Fruit fly (Drosophila melanogaster) whole organism, embryonic: Measurements from ENCODE around the gene CG3841.

Source experiments
- CG10209 ChIP-seq: fragments of 200-800 bp; sonication (Bioruptor generic); optimal IDR thresholded peaks from 3 replicates; lab custom pipeline; 2017; ENCODE audit warnings: missing biosample characterization, mild to moderate bottlenecking, missing genetic modification characterization, missing genetic modification reagents
- CG11504 ChIP-seq: fragments of 200-800 bp; sonication (Bioruptor generic); optimal IDR thresholded peaks from 3 replicates; lab custom pipeline; 2019; ENCODE audit warnings: missing biosample characterization, mild to moderate bottlenecking, missing genetic modification characterization, moderate library complexity
- CG13287 ChIP-seq: fragments of 200-800 bp; sonication (Bioruptor generic); IDR thresholded peaks from 2 replicates; pipeline ENCODE4 v1.3.6; 2022; ENCODE audit warnings: missing biosample characterization, missing genetic modification characterization; ENCODE audit not compliant: partially characterized antibody
- CG14965 ChIP-seq: fragments of 200-800 bp; sonication (Bioruptor generic); optimal IDR thresholded peaks from 2 replicates; lab custom pipeline; 2016; ENCODE audit warnings: missing biosample characterization, missing genetic modification characterization, borderline replicate concordance
- CG15269 ChIP-seq: fragments of 200-800 bp; sonication (Bioruptor generic); optimal IDR thresholded peaks from 2 replicates; lab custom pipeline; 2018; ENCODE audit warnings: missing biosample characterization, mild to moderate bottlenecking, missing genetic modification characterization, moderate library complexity
- CG1603 ChIP-seq: fragments of 200-800 bp; sonication (Bioruptor generic); optimal IDR thresholded peaks from 2 replicates; lab custom pipeline; 2019; ENCODE audit warnings: missing biosample characterization, mild to moderate bottlenecking, missing genetic modification characterization, moderate library complexity
- CG17186 ChIP-seq: fragments of 200-800 bp; sonication (Bioruptor generic); optimal IDR thresholded peaks from 3 replicates; lab custom pipeline; 2017; ENCODE audit warnings: missing biosample characterization, missing genetic modification reagents, missing genetic modification characterization
- CG1832 ChIP-seq: fragments of 200-800 bp; sonication (Bioruptor generic); optimal IDR thresholded peaks from 2 replicates; lab custom pipeline; 2017; ENCODE audit warnings: missing biosample characterization, mild to moderate bottlenecking, missing genetic modification characterization, inconsistent platforms
- CG18599 ChIP-seq: fragments of 200-800 bp; sonication (Bioruptor generic); optimal IDR thresholded peaks from 3 replicates; lab custom pipeline; 2017; ENCODE audit warnings: missing biosample characterization, missing genetic modification characterization, mild to moderate bottlenecking, moderate library complexity, missing genetic modification reagents
- CG2678 ChIP-seq: fragments of 200-800 bp; sonication (Bioruptor generic); optimal IDR thresholded peaks from 3 replicates; lab custom pipeline; 2019; ENCODE audit warnings: missing biosample characterization, mild to moderate bottlenecking, missing genetic modification characterization, moderate library complexity
- CG4328 ChIP-seq: fragments of 200-800 bp; sonication (Bioruptor generic); optimal IDR thresholded peaks from 3 replicates; lab custom pipeline; 2017; ENCODE audit warnings: missing biosample characterization, missing genetic modification reagents, missing genetic modification characterization
- CG7745 ChIP-seq: fragments of 200-800 bp; sonication (Bioruptor generic); optimal IDR thresholded peaks from 2 replicates; lab custom pipeline; 2018; ENCODE audit warnings: missing biosample characterization, mild to moderate bottlenecking, missing genetic modification characterization, moderate library complexity
- CG8359 ChIP-seq: fragments of 200-800 bp; sonication (Bioruptor generic); optimal IDR thresholded peaks from 2 replicates; lab custom pipeline; 2017; ENCODE audit warnings: missing biosample characterization, mild to moderate bottlenecking, missing genetic modification characterization, borderline replicate concordance
- Dfd ChIP-seq, 2 experiments: fragments of >200 bp; optimal IDR thresholded peaks; 2 replicates each; lab custom pipeline; 2017; ENCODE audit warnings: missing biosample characterization in 2 of 2, missing genetic modification characterization in 2 of 2
- Dp ChIP-seq: fragments of 200-800 bp; sonication (Bioruptor generic); optimal IDR thresholded peaks from 2 replicates; lab custom pipeline; 2018; ENCODE audit warnings: missing biosample characterization, mild to moderate bottlenecking, missing genetic modification characterization, moderate library complexity
- Fer1 ChIP-seq: fragments of 200-800 bp; sonication (Bioruptor generic); optimal IDR thresholded peaks from 2 replicates; lab custom pipeline; 2017; ENCODE audit warnings: missing biosample characterization, mild to moderate bottlenecking, missing genetic modification characterization
- Hmr ChIP-seq: fragments of 200-800 bp; sonication (Bioruptor generic); optimal IDR thresholded peaks from 3 replicates; lab custom pipeline; 2017; ENCODE audit warnings: mild to moderate bottlenecking, missing biosample characterization, missing genetic modification reagents, missing genetic modification characterization
- Hmx ChIP-seq: fragments of 200-800 bp; sonication (Bioruptor generic); optimal IDR thresholded peaks from 2 replicates; lab custom pipeline; 2016; ENCODE audit warnings: missing biosample characterization, missing genetic modification characterization
- Hr51 ChIP-seq, 2 experiments: fragments of 200-800 bp; sonication (Bioruptor generic); optimal IDR thresholded peaks; 2 replicates in 1 of 2; 3 replicates in 1 of 2; lab custom pipeline; 2016 to 2018; ENCODE audit warnings: missing biosample characterization in 2 of 2, missing genetic modification characterization in 2 of 2, mild to moderate bottlenecking in 1 of 2, moderate library complexity in 1 of 2
- Max ChIP-seq: fragments of 200-800 bp; sonication (Bioruptor generic); optimal IDR thresholded peaks from 2 replicates; lab custom pipeline; 2016; ENCODE audit warnings: missing biosample characterization, mild to moderate bottlenecking, missing genetic modification characterization
- Med ChIP-seq: fragments of 200-800 bp; sonication (Bioruptor generic); peaks from one replicate; lab custom pipeline; 2016; ENCODE audit warnings: missing biosample characterization, missing genetic modification characterization, mild to moderate bottlenecking, inconsistent platforms, moderate library complexity
- Nf-YA ChIP-seq: fragments of 200-800 bp; sonication (Bioruptor generic); IDR thresholded peaks from 2 replicates; pipeline ENCODE4 v1.3.6; 2022; ENCODE audit warnings: missing biosample characterization, missing genetic modification characterization
- Nf-YC ChIP-seq: fragments of 200-800 bp; optimal IDR thresholded peaks from 3 replicates; lab custom pipeline; 2019; ENCODE audit warnings: missing biosample characterization, mild to moderate bottlenecking, missing genetic modification characterization, moderate library complexity
- Pdp1 ChIP-seq, 2 experiments: fragments of 200-800 bp; sonication (Bioruptor generic); optimal IDR thresholded peaks; 3 replicates each; lab custom pipeline; 2016; ENCODE audit warnings: missing biosample characterization in 2 of 2, missing genetic modification characterization in 2 of 2, mild to moderate bottlenecking in 1 of 2, moderate library complexity in 1 of 2
- Ssrp ChIP-seq: fragments of 200-800 bp; sonication (Bioruptor generic); optimal IDR thresholded peaks from 2 replicates; lab custom pipeline; 2018; ENCODE audit warnings: missing biosample characterization, mild to moderate bottlenecking, missing genetic modification characterization, moderate library complexity
- Xrp1 ChIP-seq: fragments of 200-800 bp; sonication (Bioruptor generic); IDR thresholded peaks from 2 replicates; pipeline ENCODE4 v1.3.6; 2022; ENCODE audit warnings: missing biosample characterization, missing genetic modification characterization
- YL-1 ChIP-seq: fragments of 200-800 bp; sonication (Bioruptor generic); optimal IDR thresholded peaks from 3 replicates; lab custom pipeline; 2017; ENCODE audit warnings: missing biosample characterization, mild to moderate bottlenecking, missing genetic modification characterization
- ap ChIP-seq: fragments of 200-800 bp; sonication (Bioruptor generic); IDR thresholded peaks from 2 replicates; pipeline ENCODE4 v1.3.6; 2022; ENCODE audit warnings: missing biosample characterization, missing genetic modification characterization
- ase ChIP-seq: fragments of 200-800 bp; sonication (Bioruptor generic); IDR thresholded peaks from 3 replicates; pipeline ENCODE4 v1.3.6; 2022; ENCODE audit warnings: missing biosample characterization, missing genetic modification characterization
- chinmo ChIP-seq: fragments of 200-800 bp; sonication (Bioruptor generic); IDR thresholded peaks from 4 replicates; pipeline ENCODE4 v1.3.6; 2022; ENCODE audit warnings: missing biosample characterization, missing genetic modification characterization; ENCODE audit not compliant: partially characterized antibody
- chm ChIP-seq: fragments of 200-800 bp; sonication (Bioruptor generic); IDR thresholded peaks from 2 replicates; pipeline ENCODE4 v1.3.6; 2022; ENCODE audit warnings: missing biosample characterization, missing genetic modification characterization
- croc ChIP-seq: fragments of 200-800 bp; sonication (Bioruptor generic); conservative IDR thresholded peaks from 3 replicates; pipeline ENCODE4 v1.3.6; 2022; ENCODE audit warnings: missing biosample characterization, missing genetic modification characterization
- dm ChIP-seq: fragments of 200-800 bp; sonication (Bioruptor generic); optimal IDR thresholded peaks from 3 replicates; lab custom pipeline; 2016; ENCODE audit warnings: missing biosample characterization, missing genetic modification characterization
- dmrt99B ChIP-seq: fragments of 200-800 bp; sonication (Bioruptor generic); optimal IDR thresholded peaks from 2 replicates; lab custom pipeline; 2018; ENCODE audit warnings: missing biosample characterization, mild to moderate bottlenecking, missing genetic modification characterization, moderate library complexity
- emc ChIP-seq: fragments of 200-800 bp; sonication (Bioruptor generic); optimal IDR thresholded peaks from 2 replicates; lab custom pipeline; 2016; ENCODE audit warnings: missing biosample characterization, missing genetic modification characterization
- eyg ChIP-seq: fragments of 200-800 bp; sonication (Bioruptor generic); optimal IDR thresholded peaks from 3 replicates; lab custom pipeline; 2016; ENCODE audit warnings: missing biosample characterization, missing genetic modification characterization
- fd64A ChIP-seq: fragments of 200-800 bp; sonication (Bioruptor generic); optimal IDR thresholded peaks from 3 replicates; lab custom pipeline; 2018; ENCODE audit warnings: missing biosample characterization, mild to moderate bottlenecking, missing genetic modification characterization
- ftz-f1 ChIP-seq: fragments of 200-800 bp; sonication (Bioruptor generic); optimal IDR thresholded peaks from 2 replicates; lab custom pipeline; 2016; ENCODE audit warnings: missing biosample characterization, missing genetic modification characterization
- grn ChIP-seq: fragments of 200-800 bp; sonication (Bioruptor generic); optimal IDR thresholded peaks from 3 replicates; lab custom pipeline; 2017; ENCODE audit warnings: missing biosample characterization, missing genetic modification characterization
- her ChIP-seq: fragments of 200-800 bp; sonication (Bioruptor generic); optimal IDR thresholded peaks from 2 replicates; lab custom pipeline; 2016; ENCODE audit warnings: missing biosample characterization, missing genetic modification characterization
- lab ChIP-seq: fragments of 200-800 bp; sonication (Bioruptor generic); optimal IDR thresholded peaks from 3 replicates; lab custom pipeline; 2017; ENCODE audit warnings: missing biosample characterization, missing genetic modification characterization, mild to moderate bottlenecking, moderate library complexity, missing genetic modification reagents
- lilli ChIP-seq: fragments of 200-800 bp; sonication (Bioruptor generic); optimal IDR thresholded peaks from 3 replicates; lab custom pipeline; 2016; ENCODE audit warnings: missing biosample characterization, missing genetic modification characterization
- mirr ChIP-seq: fragments of 200-800 bp; sonication (Bioruptor generic); optimal IDR thresholded peaks from 3 replicates; lab custom pipeline; 2018; ENCODE audit warnings: missing biosample characterization, mild to moderate bottlenecking, missing genetic modification characterization
- p53 ChIP-seq: fragments of 200-800 bp; sonication (Bioruptor generic); optimal IDR thresholded peaks from 2 replicates; lab custom pipeline; 2016; ENCODE audit warnings: missing biosample characterization, missing genetic modification characterization
- pho ChIP-seq: fragments of 200-800 bp; sonication (Bioruptor generic); optimal IDR thresholded peaks from 2 replicates; lab custom pipeline; 2016; ENCODE audit warnings: missing biosample characterization, missing genetic modification characterization
- pita ChIP-seq: fragments of 200-800 bp; sonication (Bioruptor generic); optimal IDR thresholded peaks from 2 replicates; lab custom pipeline; 2017; ENCODE audit warnings: missing biosample characterization, mild to moderate bottlenecking, missing genetic modification characterization
- row ChIP-seq: fragments of 200-800 bp; sonication (Bioruptor generic); IDR thresholded peaks from 3 replicates; pipeline ENCODE4 v1.3.6; 2022; ENCODE audit warnings: missing biosample characterization, missing genetic modification characterization
- schlank ChIP-seq: fragments of 200-800 bp; sonication (Bioruptor generic); optimal IDR thresholded peaks from 2 replicates; lab custom pipeline; 2018; ENCODE audit warnings: missing biosample characterization, mild to moderate bottlenecking, missing genetic modification characterization
- vfl ChIP-seq: fragments of 200-800 bp; sonication (Bioruptor generic); optimal IDR thresholded peaks from 2 replicates; lab custom pipeline; 2016; ENCODE audit warnings: missing biosample characterization, missing genetic modification characterization

CG3841 gene

DNA sequence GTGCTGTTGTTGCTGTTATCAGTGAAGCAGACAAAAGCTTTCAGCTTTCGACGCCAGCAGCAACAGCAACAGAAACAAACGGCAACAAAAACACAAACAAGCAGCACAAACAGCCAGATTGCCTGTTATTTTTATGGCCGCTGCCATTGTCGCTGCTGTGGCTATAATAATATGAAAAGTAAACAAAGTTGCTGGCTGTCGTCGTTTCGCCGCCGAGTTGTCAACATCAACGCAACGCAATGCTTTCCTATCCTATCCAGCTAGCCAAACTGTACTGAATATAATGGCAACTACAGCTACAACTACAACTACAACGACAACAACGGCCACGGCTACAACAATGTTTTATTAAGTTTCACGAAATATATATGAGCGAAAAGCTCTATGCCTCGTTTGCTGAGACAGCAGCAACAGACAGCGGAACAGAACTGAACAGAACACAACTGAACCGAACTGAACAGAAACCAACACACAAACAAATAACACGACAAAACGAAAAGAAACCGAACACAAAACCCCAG is 18.5 kb upstream of the CG3841 start (continued):
- TF ChIP-seq CG1603 (peak; percentile 37), YL-1 (GFP tag; lab: Kevin White, UChicago) (peak; percentile 8), Hmr (peak; percentile 49), Fer1 (peak; percentile 28), Nf-YA (peak; percentile 51; the same call in 1 of the 2 replicates), chm (GFP tag; lab: Robert Waterston, UW) (peak; percentile 45; the same call in 1 of the 2 replicates), fd64A (peak; percentile 67), Ssrp (tag; lab: Kevin White, UChicago) (no peak), eyg (GFP tag; lab: Kevin White, UChicago) (no peak), dm (no peak), lab (GFP tag; lab: Kevin White, UChicago) (peak; percentile 50), Dfd (GFP tag; optimal IDR thresholded peaks at IDR 0.05; lab: Kevin White, UChicago) (no peak), dmrt99B (peak; percentile 37), CG17186 (GFP tag; lab: Kevin White, UChicago) (no peak), pho (GFP tag; lab: Kevin White, UChicago) (no peak), Xrp1 (GFP tag; lab: Robert Waterston, UW) (0 out of 2 replicates have a peak, but pooled peaks have one; percentile 41), ftz-f1 (no peak), Med (GFP tag; lab: Kevin White, UChicago) (peak; percentile 55), Nf-YC (tag; lab: Kevin White, UChicago) (peak; percentile 7), CG10209 (GFP tag; lab: Kevin White, UChicago) (peak; percentile 12), CG4328 (GFP tag; lab: Kevin White, UChicago) (peak; percentile 32), row (no peak), CG18599 (GFP tag; lab: Kevin White, UChicago) (peak; percentile 37), her (GFP tag; lab: Kevin White, UChicago) (peak; percentile 21), CG15269 (tag; lab: Kevin White, UChicago) (peak; percentile 35), chinmo (GFP tag; lab: Robert Waterston, UW) (peak; percentile 11; the same call in 1 of the 4 replicates), Max (GFP tag; lab: Kevin White, UChicago) (no peak), CG7745 (no peak), emc (GFP tag; lab: Kevin White, UChicago) (no peak), CG1832 (no peak), CG11504 (tag; lab: Kevin White, UChicago) (peak; percentile 84), CG2678 (tag; lab: Kevin White, UChicago) (peak; percentile 38), CG8359 (GFP tag; lab: Kevin White, UChicago) (no peak), croc (GFP tag; lab: Robert Waterston, UW) (no peak), grn (GFP tag; lab: Kevin White, UChicago) (no peak), Dp (GFP tag; lab: Kevin White, UChicago) (no peak), Pdp1 (GFP tag; optimal IDR thresholded peaks at IDR 0.05; lab: Kevin White, UChicago) (peak in 1 of 2 experiments; percentile 29), Hr51 (GFP tag; optimal IDR thresholded peaks at IDR 0.05; lab: Kevin White, UChicago) (peak in 1 of 2 experiments; percentile 30), CG13287 (GFP tag; lab: Robert Waterston, UW) (no peak), vfl (no peak), lilli (GFP tag; lab: Kevin White, UChicago) (no peak), schlank (tag; lab: Kevin White, UChicago) (peak; percentile 33), mirr (GFP tag; lab: Kevin White, UChicago) (peak; percentile 72), ase (GFP tag; lab: Robert Waterston, UW) (no peak), CG14965 (no peak), Hmx (GFP tag; lab: Kevin White, UChicago) (no peak), p53 (GFP tag; lab: Kevin White, UChicago) (no peak), pita (GFP tag; lab: Kevin White, UChicago) (no peak), ap (GFP tag; lab: Robert Waterston, UW) (no peak)
